Worm (Caenorhabditis elegans) whole organism, L1 larva: ENCODE measurements around the gene pab-2.

Experiments
- F16B12.6 ChIP-seq: fragments of 150-350 bp; optimal IDR thresholded peaks from 2 replicates; lab custom pipeline; 2014; ENCODE audit warnings: missing biosample characterization, missing genetic modification characterization
- aha-1 ChIP-seq: fragments of 150-350 bp; optimal IDR thresholded peaks from 2 replicates; lab custom pipeline; 2014; ENCODE audit warnings: missing biosample characterization, missing genetic modification characterization
- alr-1 ChIP-seq: fragments of 200-800 bp; sonication (Bioruptor generic); optimal IDR thresholded peaks from 2 replicates; lab custom pipeline; 2018; ENCODE audit warnings: borderline replicate concordance, mild to moderate bottlenecking, missing genetic modification characterization, missing compliant biosample characterization
- ama-1 ChIP-seq: fragments of 150-350 bp; optimal IDR thresholded peaks from 2 replicates; lab custom pipeline; 2014
- ceh-8 ChIP-seq: fragments of 200-800 bp; sonication (Bioruptor generic); optimal IDR thresholded peaks from 2 replicates; lab custom pipeline; 2018; ENCODE audit warnings: mild to moderate bottlenecking, missing genetic modification characterization, moderate library complexity, missing compliant biosample characterization
- ceh-82 ChIP-seq, 3 experiments: fragments of 150-350 bp in 1 of 3; sonication (generic microtip) in 2 of 3; optimal IDR thresholded peaks; 2 replicates each; lab custom pipeline; 2014 to 2017; ENCODE audit warnings: missing biosample characterization in 3 of 3, missing genetic modification characterization in 3 of 3
- ceh-90 ChIP-seq: sonication (generic microtip); optimal IDR thresholded peaks from 2 replicates; lab custom pipeline; 2016; ENCODE audit warnings: missing genetic modification characterization, missing compliant biosample characterization
- dpl-1 ChIP-seq, 3 experiments: fragments of 150-350 bp in 2 of 3; sonication (generic microtip) in 1 of 3; optimal IDR thresholded peaks; 2 replicates each; lab custom pipeline; 2014 to 2017; ENCODE audit warnings: missing biosample characterization in 3 of 3, missing genetic modification characterization in 3 of 3, missing genetic modification reagents in 3 of 3
- dsc-1 ChIP-seq: sonication (generic microtip); optimal IDR thresholded peaks from 2 replicates; lab custom pipeline; 2016; ENCODE audit warnings: mild to moderate bottlenecking, missing genetic modification characterization, missing compliant biosample characterization
- efl-1 ChIP-seq, 4 experiments: fragments of 150-350 bp; optimal IDR thresholded peaks in 3 of 4; peaks in 1 of 4; 1 replicate in 1 of 4; 2 replicates in 3 of 4; lab custom pipeline; 2014; ENCODE audit warnings: missing biosample characterization in 2 of 4, missing genetic modification characterization in 2 of 4, missing genetic modification reagents in 2 of 4
- egl-13 ChIP-seq: sonication (generic microtip); optimal IDR thresholded peaks from 2 replicates; lab custom pipeline; 2016; ENCODE audit warnings: missing genotype, missing genetic modification reagents, missing genetic modification characterization, missing compliant biosample characterization
- egl-27 ChIP-seq, 2 experiments: fragments of 150-350 bp in 1 of 2; sonication (generic microtip); optimal IDR thresholded peaks; 3 replicates each; lab custom pipeline; 2017 to 2018; ENCODE audit warnings: missing biosample characterization in 2 of 2, missing genetic modification characterization in 2 of 2, missing genetic modification reagents in 2 of 2
- elt-2 ChIP-seq: sonication (generic microtip); optimal IDR thresholded peaks from 2 replicates; lab custom pipeline; 2016; ENCODE audit warnings: missing genetic modification characterization, mild to moderate bottlenecking, inconsistent platforms, missing compliant biosample characterization, missing genetic modification reagents
- elt-3 ChIP-seq, 6 experiments: fragments of 150-350 bp in 1 of 6; sonication (generic microtip); optimal IDR thresholded peaks; 2 replicates each; lab custom pipeline; 2017 to 2018; ENCODE audit warnings: missing biosample characterization in 6 of 6, missing genetic modification characterization in 6 of 6, inconsistent platforms in 1 of 6
- ets-5 ChIP-seq: fragments of 200-800 bp; sonication (Bioruptor generic); IDR thresholded peaks from 2 replicates; pipeline ENCODE4 v1.3.6; 2022; ENCODE audit warnings: missing genetic modification characterization, missing compliant biosample characterization
- fkh-10 ChIP-seq: sonication (generic microtip); optimal IDR thresholded peaks from 2 replicates; lab custom pipeline; 2017; ENCODE audit warnings: missing biosample characterization, missing genetic modification reagents, missing genetic modification characterization
- fkh-8 ChIP-seq: sonication (generic microtip); optimal IDR thresholded peaks from 2 replicates; lab custom pipeline; 2016; ENCODE audit warnings: mild to moderate bottlenecking, missing genetic modification characterization, missing compliant biosample characterization
- fos-1 ChIP-seq: fragments of 150-350 bp; optimal IDR thresholded peaks from 2 replicates; lab custom pipeline; 2014; ENCODE audit warnings: missing biosample characterization, missing genetic modification characterization
- hlh-17 ChIP-seq: fragments of 200-800 bp; sonication (Bioruptor generic); optimal IDR thresholded peaks from 2 replicates; lab custom pipeline; 2018; ENCODE audit warnings: missing genetic modification characterization, mild to moderate bottlenecking, missing compliant biosample characterization, moderate library complexity, borderline replicate concordance
- hlh-4 ChIP-seq: sonication (generic microtip); optimal IDR thresholded peaks from 2 replicates; lab custom pipeline; 2016; ENCODE audit warnings: mild to moderate bottlenecking, missing genetic modification characterization, missing compliant biosample characterization
- isw-1 ChIP-seq: fragments of 200-800 bp; sonication (Bioruptor generic); IDR thresholded peaks from 2 replicates; pipeline ENCODE4 v1.3.6; 2022; ENCODE audit warnings: missing genetic modification characterization, missing compliant biosample characterization
- jun-1 ChIP-seq: fragments of 150-350 bp; optimal IDR thresholded peaks from 2 replicates; lab custom pipeline; 2014; ENCODE audit warnings: missing biosample characterization, missing genetic modification reagents, missing genetic modification characterization
- lin-14 ChIP-seq: fragments of 200-800 bp; sonication (Bioruptor generic); optimal IDR thresholded peaks from 2 replicates; lab custom pipeline; 2018; ENCODE audit warnings: mild to moderate bottlenecking, missing genetic modification characterization, moderate library complexity, missing compliant biosample characterization
- lir-3 ChIP-seq: sonication (generic microtip); optimal IDR thresholded peaks from 2 replicates; lab custom pipeline; 2016; ENCODE audit warnings: mild to moderate bottlenecking, missing genetic modification characterization, moderate library complexity, missing compliant biosample characterization; ENCODE audit not compliant: poor library complexity
- mef-2 ChIP-seq: fragments of 150-350 bp; optimal IDR thresholded peaks from 2 replicates; lab custom pipeline; 2014; ENCODE audit warnings: missing biosample characterization, missing genetic modification characterization
- mep-1 ChIP-seq: fragments of 150-350 bp; optimal IDR thresholded peaks from 2 replicates; lab custom pipeline; 2014; ENCODE audit warnings: missing biosample characterization, missing genetic modification characterization
- nhr-19 ChIP-seq: fragments of 200-800 bp; sonication (Bioruptor generic); conservative IDR thresholded peaks from 2 replicates; pipeline ENCODE4 v1.3.6; 2022; ENCODE audit warnings: missing genetic modification characterization, missing compliant biosample characterization
- nhr-20 ChIP-seq: sonication (generic microtip); optimal IDR thresholded peaks from 2 replicates; lab custom pipeline; 2016; ENCODE audit warnings: mild to moderate bottlenecking, missing genetic modification characterization, missing compliant biosample characterization
- nhr-28 ChIP-seq: fragments of 150-350 bp; optimal IDR thresholded peaks from 2 replicates; lab custom pipeline; 2014; ENCODE audit warnings: missing biosample characterization, missing genetic modification characterization
- nhr-47 ChIP-seq: sonication (generic microtip); optimal IDR thresholded peaks from 2 replicates; lab custom pipeline; 2016; ENCODE audit warnings: mild to moderate bottlenecking, missing genetic modification characterization, moderate library complexity, missing compliant biosample characterization
- nhr-71 ChIP-seq: sonication (generic microtip); optimal IDR thresholded peaks from 2 replicates; lab custom pipeline; 2016; ENCODE audit warnings: mild to moderate bottlenecking, missing genetic modification characterization, moderate library complexity, missing compliant biosample characterization
- nhr-76 ChIP-seq: sonication (generic microtip); optimal IDR thresholded peaks from 2 replicates; lab custom pipeline; 2017; ENCODE audit warnings: missing biosample characterization, missing genetic modification characterization
- nhr-77 ChIP-seq: fragments of 150-350 bp; optimal IDR thresholded peaks from 2 replicates; lab custom pipeline; 2014; ENCODE audit warnings: missing biosample characterization, missing genetic modification characterization
- nhr-84 ChIP-seq: sonication (generic microtip); optimal IDR thresholded peaks from 2 replicates; lab custom pipeline; 2017; ENCODE audit warnings: missing biosample characterization, missing genetic modification characterization
- nhr-85 ChIP-seq: sonication (generic microtip); peaks from one replicate; lab custom pipeline; 2016; ENCODE audit warnings: missing genetic modification characterization, inconsistent platforms, missing compliant biosample characterization
- nhr-90 ChIP-seq: sonication (generic microtip); optimal IDR thresholded peaks from 2 replicates; lab custom pipeline; 2016; ENCODE audit warnings: mild to moderate bottlenecking, missing genetic modification characterization, missing compliant biosample characterization; ENCODE audit not compliant: poor library complexity
- pax-3 ChIP-seq: fragments of 200-800 bp; sonication (Bioruptor generic); optimal IDR thresholded peaks from 2 replicates; lab custom pipeline; 2018; ENCODE audit warnings: mild to moderate bottlenecking, missing genetic modification characterization, moderate library complexity, missing compliant biosample characterization
- pqm-1 ChIP-seq: sonication (generic microtip); optimal IDR thresholded peaks from 3 replicates; lab custom pipeline; 2017; ENCODE audit warnings: missing biosample characterization, missing genetic modification characterization
- skn-1 ChIP-seq: fragments of 150-350 bp; optimal IDR thresholded peaks from 2 replicates; lab custom pipeline; 2014; ENCODE audit warnings: missing biosample characterization, missing genetic modification characterization
- snpc-4 ChIP-seq: fragments of 150-350 bp; optimal IDR thresholded peaks from 2 replicates; lab custom pipeline; 2014; ENCODE audit warnings: missing biosample characterization, missing genetic modification characterization
- snu-23 ChIP-seq: sonication (generic microtip); optimal IDR thresholded peaks from 2 replicates; lab custom pipeline; 2016; ENCODE audit warnings: missing genetic modification characterization, missing compliant biosample characterization
- sox-4 ChIP-seq: sonication (generic microtip); optimal IDR thresholded peaks from 2 replicates; lab custom pipeline; 2016; ENCODE audit warnings: missing genetic modification characterization, missing compliant biosample characterization
- sptf-1 ChIP-seq: fragments of 150-350 bp; optimal IDR thresholded peaks from 2 replicates; lab custom pipeline; 2014; ENCODE audit warnings: missing biosample characterization, missing genetic modification characterization
- sup-37 ChIP-seq: fragments of 200-800 bp; sonication (Bioruptor generic); optimal IDR thresholded peaks from 2 replicates; lab custom pipeline; 2018; ENCODE audit warnings: mild to moderate bottlenecking, missing genetic modification characterization, missing compliant biosample characterization
- tlp-1 ChIP-seq: fragments of 150-350 bp; optimal IDR thresholded peaks from 2 replicates; lab custom pipeline; 2014; ENCODE audit warnings: missing biosample characterization, missing genetic modification characterization
- unc-130 ChIP-seq: fragments of 150-350 bp; optimal IDR thresholded peaks from 2 replicates; lab custom pipeline; 2017; ENCODE audit warnings: missing biosample characterization, missing genetic modification characterization, inconsistent platforms
- unc-62 ChIP-seq: fragments of 150-350 bp; optimal IDR thresholded peaks from 2 replicates; lab custom pipeline; 2014; ENCODE audit warnings: missing biosample characterization, missing genetic modification reagents, missing genetic modification characterization
- unc-86 ChIP-seq: sonication (generic microtip); optimal IDR thresholded peaks from 2 replicates; lab custom pipeline; 2016; ENCODE audit warnings: missing genetic modification characterization, missing compliant biosample characterization
- unc-98 ChIP-seq: fragments of 200-800 bp; sonication (Bioruptor generic); IDR thresholded peaks from 2 replicates; pipeline ENCODE4 v1.3.6; 2022; ENCODE audit warnings: missing genetic modification characterization, missing compliant biosample characterization
- xbp-1 ChIP-seq: sonication (generic microtip); optimal IDR thresholded peaks from 2 replicates; lab custom pipeline; 2016; ENCODE audit warnings: missing genetic modification characterization, missing compliant biosample characterization
- zag-1 ChIP-seq: fragments of 150-350 bp; optimal IDR thresholded peaks from 2 replicates; lab custom pipeline; 2014; ENCODE audit warnings: missing biosample characterization, missing genetic modification characterization
- zip-4 ChIP-seq: fragments of 200-800 bp; sonication (Bioruptor generic); optimal IDR thresholded peaks from 2 replicates; lab custom pipeline; 2018; ENCODE audit warnings: mild to moderate bottlenecking, missing genetic modification characterization, moderate library complexity, missing compliant biosample characterization
- ztf-11 ChIP-seq, 2 experiments: sonication (generic microtip); optimal IDR thresholded peaks; 2 replicates each; lab custom pipeline; 2016 to 2017; ENCODE audit warnings: missing genetic modification characterization in 2 of 2, missing biosample characterization in 1 of 2, missing compliant biosample characterization in 1 of 2

The pab-2 gene

DNA sequence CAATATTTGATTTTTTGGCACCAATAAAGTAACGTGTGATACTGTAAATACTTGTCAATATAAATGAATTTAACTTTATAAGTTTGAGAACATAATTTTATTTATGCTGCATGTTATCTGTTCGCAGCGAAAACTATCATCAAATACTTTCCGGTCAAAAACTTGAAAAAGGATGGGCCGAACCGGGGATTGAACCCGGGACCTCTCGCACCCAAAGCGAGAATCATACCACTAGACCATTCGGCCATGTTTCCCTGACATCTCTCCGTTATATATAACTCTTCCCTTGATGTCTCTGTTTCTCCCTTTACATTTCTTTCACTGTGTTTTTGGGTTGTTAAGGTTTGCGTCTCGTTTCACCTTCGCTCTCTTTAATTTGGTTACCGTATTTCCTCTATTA is 15.4 kb downstream of the pab-2 start (continued):
- TF ChIP-seq efl-1 (optimal IDR thresholded peaks at IDR 0.05; lab: Kevin White, UChicago) (peak; percentile 5 to 11), efl-1 (GFP tag; optimal IDR thresholded peaks at IDR 0.05 in 1 of 2; lab: Kevin White, UChicago) (peak in 1 of 2 experiments; percentile 92), aha-1 (no peak), fkh-10 (GFP tag; lab: Kevin White, UChicago) (no peak), hlh-17 (GFP tag; lab: Kevin White, UChicago) (no peak), alr-1 (tag; lab: Kevin White, UChicago) (no peak), jun-1 (tag; lab: Kevin White, UChicago) (peak; percentile 22), dsc-1 (tag; lab: Kevin White, UChicago) (peak; percentile 67), nhr-90 (tag; lab: Kevin White, UChicago) (peak; percentile 62), dpl-1 (GFP tag; optimal IDR thresholded peaks at IDR 0.05; lab: Kevin White, UChicago) (peak in 1 of 3 experiments; percentile 19), sox-4 (tag; lab: Kevin White, UChicago) (no peak), lir-3 (tag; lab: Kevin White, UChicago) (peak; percentile 47), snu-23 (peak; percentile 79), egl-27 (tag; optimal IDR thresholded peaks at IDR 0.05; lab: Kevin White, UChicago) (no peak), ets-5 (GFP tag; lab: Robert Waterston, UW) (no peak), snpc-4 (tag; lab: Kevin White, UChicago) (no peak), sptf-1 (tag; lab: Kevin White, UChicago) (no peak), lin-14 (GFP tag; lab: Kevin White, UChicago) (peak; percentile 59), elt-2 (tag; lab: Kevin White, UChicago) (no peak), ztf-11 (tag; optimal IDR thresholded peaks at IDR 0.05; lab: Kevin White, UChicago) (peak in 1 of 2 experiments; percentile 32), elt-3 (tag; optimal IDR thresholded peaks at IDR 0.05; lab: Kevin White, UChicago) (peak in 2 of 6 experiments; percentile 17 to 25), nhr-84 (tag; lab: Kevin White, UChicago) (no peak), xbp-1 (tag; lab: Kevin White, UChicago) (peak; percentile 18), tlp-1 (tag; lab: Kevin White, UChicago) (no peak), unc-130 (no peak), ceh-82 (tag; optimal IDR thresholded peaks at IDR 0.05; lab: Kevin White, UChicago) (peak in 2 of 3 experiments; percentile 6 to 46), F16B12.6 (no peak), mef-2 (no peak), nhr-20 (tag; lab: Kevin White, UChicago) (peak; percentile 61), unc-86 (tag; lab: Kevin White, UChicago) (peak; percentile 34), nhr-71 (tag; lab: Kevin White, UChicago) (peak; percentile 64), ceh-8 (GFP tag; lab: Kevin White, UChicago) (no peak), nhr-85 (tag; lab: Kevin White, UChicago) (peak; percentile 62), sup-37 (no peak), unc-98 (GFP tag; lab: Robert Waterston, UW) (no peak), egl-13 (tag; lab: Kevin White, UChicago) (no peak), zip-4 (GFP tag; lab: Kevin White, UChicago) (no peak), ceh-90 (no peak), isw-1 (no peak; the same call in 1 of the 2 replicates), pax-3 (tag; lab: Kevin White, UChicago) (peak; percentile 5), nhr-76 (tag; lab: Kevin White, UChicago) (no peak), mep-1 (tag; lab: Kevin White, UChicago) (peak; percentile 50), zag-1 (tag; lab: Kevin White, UChicago) (no peak), nhr-19 (GFP tag; lab: Robert Waterston, UW) (peak; percentile 59), pqm-1 (no peak), fkh-8 (tag; lab: Kevin White, UChicago) (no peak), unc-62 (GFP tag; lab: Kevin White, UChicago) (no peak), fos-1 (tag; lab: Kevin White, UChicago) (peak; percentile 56), nhr-28 (tag; lab: Kevin White, UChicago) (no peak), skn-1 (tag; lab: Kevin White, UChicago) (peak; percentile 31), nhr-47 (peak; percentile 76), nhr-77 (tag; lab: Kevin White, UChicago) (no peak), hlh-4 (tag; lab: Kevin White, UChicago) (no peak), ama-1 (lab: Kevin White, UChicago) (no peak)
